Worm (Caenorhabditis elegans): ENCODE data around the gene T10C6.10.

Gene T10C6.10

DNA sequence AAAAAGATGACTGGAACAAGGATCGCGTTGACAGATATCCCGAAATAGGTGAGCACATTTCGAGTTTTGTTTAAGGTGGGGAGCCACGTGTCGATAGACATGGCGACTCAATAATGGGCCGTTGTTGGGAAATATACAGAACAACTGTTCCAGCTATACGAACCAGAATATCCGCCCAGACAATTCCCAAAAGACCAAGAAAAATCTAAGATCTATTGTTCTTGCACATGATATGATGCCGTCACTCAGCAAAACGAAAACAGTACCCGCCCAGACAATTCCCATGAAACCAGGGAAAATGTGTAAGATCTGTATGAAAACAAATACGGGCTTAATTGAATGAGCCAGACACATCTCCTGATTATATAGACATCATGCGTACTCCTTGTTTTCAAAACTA is 28.7 kb upstream of the T10C6.10 start, which contains the start of gene str-231:
Gene str-231, minus strand, starts transcription at position 101 of the 400 bp plus-strand sequence.
- no peak for TF ChIP-seq unc-55 (GFP tag; optimal IDR thresholded peaks at IDR 0.05)

DNA sequence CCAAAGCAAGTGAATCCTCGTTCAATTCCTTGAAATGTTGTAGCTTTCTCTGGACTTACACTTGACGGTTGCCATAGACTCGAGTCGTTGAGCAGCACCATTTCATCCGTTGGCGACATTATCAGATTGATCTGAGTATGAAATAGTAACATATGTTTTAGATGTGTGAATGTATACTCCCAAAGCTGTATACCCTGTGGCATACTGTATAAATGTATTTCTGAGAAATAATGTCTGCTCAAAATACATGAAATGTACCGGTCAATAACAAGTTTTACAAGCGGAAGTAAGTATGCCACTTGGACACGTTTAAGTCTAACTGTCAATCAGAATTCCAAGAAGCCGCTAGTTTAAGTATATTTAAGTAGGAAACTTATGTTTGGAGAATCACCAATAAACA is 26.6 kb upstream of the T10C6.10 start, which contains the start of gene str-233:
Gene str-233, minus strand, starts transcription at position 101 of the 400 bp plus-strand sequence.
- TF ChIP-seq fax-1 (tag; optimal IDR thresholded peaks at IDR 0.05) (no peak), syd-9 (tag; optimal IDR thresholded peaks at IDR 0.05) (no peak), nhr-11 (tag; optimal IDR thresholded peaks at IDR 0.05) (no peak), rnt-1 (tag; optimal IDR thresholded peaks at IDR 0.05) (no peak), elt-4 (tag; optimal IDR thresholded peaks at IDR 0.05) (no peak), ceh-19 (GFP tag; optimal IDR thresholded peaks at IDR 0.05) (no peak)

DNA sequence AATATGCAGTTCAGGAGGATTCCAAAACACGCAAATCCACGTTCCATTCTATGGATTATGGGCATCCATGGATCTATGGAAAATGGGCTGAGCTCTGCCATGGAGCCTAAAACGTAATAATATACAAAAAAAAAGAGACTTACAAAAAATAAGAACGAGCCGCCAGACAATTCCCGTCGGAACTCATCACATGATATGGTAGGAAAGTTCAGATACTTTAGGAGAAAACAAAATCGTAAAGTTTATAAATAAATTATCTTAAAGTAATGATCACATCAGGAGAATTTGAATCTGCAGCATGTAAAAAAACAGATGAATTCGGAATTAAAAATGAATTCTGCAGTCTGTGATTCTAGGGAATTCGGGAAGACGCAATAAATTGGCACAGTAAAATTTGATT is 20.6 kb upstream of the T10C6.10 start, which contains the start of gene str-232:
Gene str-232, minus strand, starts transcription at position 101 of the 400 bp plus-strand sequence.
- TF ChIP-seq fax-1 (tag; optimal IDR thresholded peaks at IDR 0.05) (no peak), nhr-11 (tag; optimal IDR thresholded peaks at IDR 0.05) (no peak), ceh-18 (tag; optimal IDR thresholded peaks at IDR 0.05) (no peak), ceh-2 (tag; optimal IDR thresholded peaks at IDR 0.05) (no peak)

DNA sequence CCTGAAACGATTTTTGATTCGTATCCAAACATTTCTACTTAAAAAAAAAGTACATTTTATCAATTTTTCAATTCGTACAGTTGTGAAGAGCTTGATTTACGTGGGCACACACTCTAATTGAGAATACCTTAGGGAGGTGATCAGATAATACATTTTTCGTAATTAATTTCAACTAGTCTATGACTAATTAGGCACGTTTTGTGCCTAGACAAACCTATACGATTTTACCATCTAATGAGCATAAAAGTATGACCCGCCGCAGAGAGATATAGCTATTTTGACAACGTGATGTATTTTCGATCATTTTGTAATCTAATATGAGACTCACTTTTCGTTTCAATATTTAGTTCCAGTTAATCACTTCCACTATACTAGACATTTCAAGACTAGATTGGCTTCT is 19.2 kb upstream of the T10C6.10 start:
- no peak for TF ChIP-seq C38D4.7 (GFP tag; optimal IDR thresholded peaks at IDR 0.05)
- TF ChIP-seq unc-42 (tag; optimal IDR thresholded peaks at IDR 0.05): no peak
- TF ChIP-seq madf-2 (tag; optimal IDR thresholded peaks at IDR 0.05): no peak
- TF ChIP-seq pag-3 (tag; optimal IDR thresholded peaks at IDR 0.05; ENCODE audit: borderline replicate concordance): no peak
- no peak for TF ChIP-seq C08G9.2 (tag; optimal IDR thresholded peaks at IDR 0.05)
- TF ChIP-seq K02D7.2 (tag; optimal IDR thresholded peaks at IDR 0.05): no peak
- no peak for TF ChIP-seq nhr-11 (tag; optimal IDR thresholded peaks at IDR 0.05)
- TF ChIP-seq ceh-18 (tag; optimal IDR thresholded peaks at IDR 0.05): no peak
- no peak for TF ChIP-seq Y22D7AL.16 (tag; optimal IDR thresholded peaks at IDR 0.05)
- no peak for TF ChIP-seq ama-1 (optimal IDR thresholded peaks at IDR 0.05)
- TF ChIP-seq K09A11.1 (tag; optimal IDR thresholded peaks at IDR 0.05; ENCODE audit: insufficient read depth): no peak
- no peak for TF ChIP-seq fax-1 (tag; optimal IDR thresholded peaks at IDR 0.05)

DNA sequence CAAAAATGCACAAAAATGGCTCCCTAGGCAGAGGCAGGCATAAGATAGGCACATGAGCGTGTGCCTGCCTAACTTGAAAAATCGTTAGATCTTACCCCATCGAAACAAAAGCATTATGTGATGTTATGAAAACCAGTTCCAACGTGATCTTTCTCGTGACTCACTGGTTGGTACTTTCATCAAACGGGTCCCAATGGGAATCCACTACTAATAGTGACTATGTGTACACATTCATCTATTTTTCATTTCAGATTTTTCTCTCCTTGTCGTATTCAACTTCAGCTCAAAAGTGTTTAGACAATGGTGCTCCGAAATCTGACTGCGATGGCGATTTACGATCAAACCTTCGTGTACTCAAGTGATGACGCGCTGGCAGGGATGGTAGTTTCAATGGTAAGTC is 18.5 kb upstream of the T10C6.10 start, which contains the start of gene srx-43:
Gene srx-43, plus strand, starts transcription at position 301 of the 400 bp plus-strand sequence.
- TF ChIP-seq T23F11.4 (GFP tag; optimal IDR thresholded peaks at IDR 0.05): no peak
- TF ChIP-seq K09A11.1 (tag; optimal IDR thresholded peaks at IDR 0.05; ENCODE audit: insufficient read depth): no peak
- TF ChIP-seq ceh-31 (tag; optimal IDR thresholded peaks at IDR 0.05): no peak
- TF ChIP-seq eyg-1 (tag; optimal IDR thresholded peaks at IDR 0.05): no peak
- no peak for TF ChIP-seq zip-5 (tag; optimal IDR thresholded peaks at IDR 0.05)
- TF ChIP-seq npax-4 (tag; optimal IDR thresholded peaks at IDR 0.05): no peak
- TF ChIP-seq hlh-15 (tag; optimal IDR thresholded peaks at IDR 0.05): no peak
- no peak for TF ChIP-seq ets-4 (tag; optimal IDR thresholded peaks at IDR 0.05)
- no peak for TF ChIP-seq rnt-1 (tag; optimal IDR thresholded peaks at IDR 0.05)
- no peak for TF ChIP-seq mec-3 (tag; optimal IDR thresholded peaks at IDR 0.05; ENCODE audit: borderline replicate concordance)
- no peak for TF ChIP-seq ztf-16 (tag; optimal IDR thresholded peaks at IDR 0.05)
- no peak for TF ChIP-seq ceh-9 (tag; optimal IDR thresholded peaks at IDR 0.05)
- TF ChIP-seq odd-2 (tag; optimal IDR thresholded peaks at IDR 0.05): no peak
- TF ChIP-seq pag-3 (tag; optimal IDR thresholded peaks at IDR 0.05; ENCODE audit: borderline replicate concordance): no peak
- TF ChIP-seq nhr-11 (tag; optimal IDR thresholded peaks at IDR 0.05): no peak
- TF ChIP-seq Y22D7AL.16 (tag; optimal IDR thresholded peaks at IDR 0.05): no peak
- TF ChIP-seq ahr-1 (tag; optimal IDR thresholded peaks at IDR 0.05): no peak
- TF ChIP-seq ceh-2 (tag; optimal IDR thresholded peaks at IDR 0.05): no peak

DNA sequence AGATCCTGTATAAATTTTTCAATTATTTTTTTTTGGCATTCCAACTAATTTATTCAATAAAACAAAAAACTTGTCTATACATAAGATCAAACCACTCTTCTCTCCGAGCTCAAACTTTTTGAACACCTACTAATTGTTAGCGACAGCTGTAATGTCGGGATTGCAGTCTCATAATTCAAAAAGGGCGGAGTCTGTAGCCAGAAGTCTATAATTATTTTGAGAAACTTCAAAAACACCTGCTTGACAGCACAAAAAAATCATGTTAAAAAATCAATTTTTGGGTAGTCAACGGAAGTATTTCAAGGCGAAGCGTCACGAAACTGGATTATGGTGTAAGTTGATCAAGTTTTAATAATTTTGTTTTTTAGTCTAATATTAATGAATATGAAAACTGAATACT is 16.2 kb upstream of the T10C6.10 start, which contains the start of gene srx-44:
Gene srx-44, plus strand, starts transcription at position 301 of the 400 bp plus-strand sequence.
- no peak for TF ChIP-seq elt-2 (tag; optimal IDR thresholded peaks at IDR 0.05)
